Worm (Caenorhabditis elegans) whole organism, L4 larva: ENCODE results near the gene tsen-2.

Source experiments
- F10B5.3 ChIP-seq: sonication (generic microtip); optimal IDR thresholded peaks from 2 replicates; lab custom pipeline; 2016; ENCODE audit warnings: mild to moderate bottlenecking, missing genetic modification characterization, missing compliant biosample characterization
- F26F4.8 ChIP-seq: fragments of 200-800 bp; sonication (Bioruptor generic); conservative IDR thresholded peaks from 2 replicates; pipeline ENCODE4 v1.3.6; 2022; ENCODE audit warnings: missing genetic modification characterization, missing compliant biosample characterization
- F37D6.2 ChIP-seq: sonication (generic microtip); optimal IDR thresholded peaks from 2 replicates; lab custom pipeline; 2016; ENCODE audit warnings: mild to moderate bottlenecking, missing genetic modification characterization, missing compliant biosample characterization
- F44E2.7 ChIP-seq: fragments of 200-800 bp; sonication (Bioruptor generic); IDR thresholded peaks from 2 replicates; pipeline ENCODE4 v2.1.2; 2022; ENCODE audit warnings: missing genetic modification characterization, missing compliant biosample characterization
- R02D3.7 ChIP-seq: fragments of 150-350 bp; sonication (generic microtip); optimal IDR thresholded peaks from 3 replicates; lab custom pipeline; 2014; ENCODE audit warnings: missing biosample characterization, missing genetic modification characterization
- T20F7.1 ChIP-seq: fragments of 200-800 bp; sonication (Bioruptor generic); optimal IDR thresholded peaks from 2 replicates; lab custom pipeline; 2018; ENCODE audit warnings: mild to moderate bottlenecking, missing genetic modification characterization, missing compliant biosample characterization
- T26A8.4 ChIP-seq: fragments of 200-800 bp; sonication (Bioruptor generic); IDR thresholded peaks from 2 replicates; pipeline ENCODE4 v1.3.6; 2022; ENCODE audit warnings: missing genetic modification characterization, missing compliant biosample characterization
- Y5F2A.4 ChIP-seq: fragments of 200-800 bp; sonication (Bioruptor generic); optimal IDR thresholded peaks from 2 replicates; lab custom pipeline; 2018; ENCODE audit warnings: mild to moderate bottlenecking, missing genetic modification characterization, missing compliant biosample characterization
- ZK337.2 ChIP-seq: fragments of 200-800 bp; sonication (Bioruptor generic); IDR thresholded peaks from 2 replicates; pipeline ENCODE4 v1.3.6; 2022; ENCODE audit warnings: missing genetic modification reagents, missing genetic modification characterization, missing compliant biosample characterization
- aha-1 ChIP-seq: fragments of 150-350 bp; peaks from one replicate; lab custom pipeline; 2014; ENCODE audit warnings: missing biosample characterization, missing genetic modification characterization
- arid-1 ChIP-seq: fragments of 200-800 bp; sonication (Bioruptor generic); conservative IDR thresholded peaks from 2 replicates; pipeline ENCODE4 v1.3.6; 2022; ENCODE audit warnings: missing genetic modification reagents, missing genetic modification characterization, missing compliant biosample characterization
- ceh-44 ChIP-seq: fragments of 200-800 bp; sonication (Bioruptor generic); IDR thresholded peaks from 2 replicates; pipeline ENCODE4 v1.3.6; 2022; ENCODE audit warnings: missing genetic modification reagents, missing genetic modification characterization, missing compliant biosample characterization
- ceh-82 ChIP-seq: sonication (generic microtip); optimal IDR thresholded peaks from 2 replicates; lab custom pipeline; 2017; ENCODE audit warnings: missing biosample characterization, missing genetic modification characterization
- dmd-6 ChIP-seq: fragments of 200-800 bp; sonication (Bioruptor generic); IDR thresholded peaks from 2 replicates; pipeline ENCODE4 v1.3.6; 2022; ENCODE audit warnings: missing genetic modification reagents, missing genetic modification characterization, missing compliant biosample characterization
- dpl-1 ChIP-seq: fragments of 150-350 bp; optimal IDR thresholded peaks from 2 replicates; lab custom pipeline; 2014; ENCODE audit warnings: missing biosample characterization, missing genetic modification reagents, missing genetic modification characterization
- duxl-1 ChIP-seq: sonication (generic microtip); optimal IDR thresholded peaks from 2 replicates; lab custom pipeline; 2016; ENCODE audit warnings: mild to moderate bottlenecking, missing genetic modification characterization, moderate library complexity, missing compliant biosample characterization; ENCODE audit not compliant: poor library complexity
- dve-1 ChIP-seq: sonication (generic microtip); optimal IDR thresholded peaks from 2 replicates; lab custom pipeline; 2017; ENCODE audit warnings: antibody characterized with exemption, mild to moderate bottlenecking, missing genetic modification characterization, missing compliant biosample characterization; ENCODE audit not compliant: insufficient read depth
- egl-27 ChIP-seq: sonication (generic microtip); optimal IDR thresholded peaks from 3 replicates; lab custom pipeline; 2017; ENCODE audit warnings: missing biosample characterization, missing genetic modification reagents, missing genetic modification characterization
- egl-43 ChIP-seq: fragments of 200-800 bp; sonication (Bioruptor generic); IDR thresholded peaks from 2 replicates; pipeline ENCODE4 v1.3.6; 2022; ENCODE audit warnings: missing genetic modification reagents, missing genetic modification characterization, missing compliant biosample characterization
- hif-1 ChIP-seq, 2 experiments: sonication (generic microtip); optimal IDR thresholded peaks; 2 replicates each; lab custom pipeline; 2016 to 2017; ENCODE audit warnings: missing compliant biosample characterization in 2 of 2, missing genetic modification characterization in 2 of 2, missing genetic modification reagents in 2 of 2, missing genotype in 2 of 2, mild to moderate bottlenecking in 1 of 2
- jun-1 ChIP-seq: fragments of 150-350 bp; optimal IDR thresholded peaks from 2 replicates; lab custom pipeline; 2014; ENCODE audit warnings: missing biosample characterization, missing genetic modification reagents, missing genetic modification characterization
- lim-7 ChIP-seq: fragments of 200-800 bp; sonication (Bioruptor generic); IDR thresholded peaks from 2 replicates; pipeline ENCODE4 v1.3.6; 2022; ENCODE audit warnings: missing genetic modification characterization, missing compliant biosample characterization
- lir-3 ChIP-seq: sonication (generic microtip); optimal IDR thresholded peaks from 2 replicates; lab custom pipeline; 2016; ENCODE audit warnings: mild to moderate bottlenecking, missing genetic modification characterization, missing compliant biosample characterization
- mes-2 ChIP-seq: sonication (generic microtip); optimal IDR thresholded peaks from 2 replicates; lab custom pipeline; 2016; ENCODE audit warnings: missing genotype, mild to moderate bottlenecking, missing genetic modification characterization, missing compliant biosample characterization; ENCODE audit not compliant: poor library complexity, severe bottlenecking
- mxl-2 ChIP-seq: fragments of 200-800 bp; sonication (Bioruptor generic); conservative IDR thresholded peaks from 2 replicates; pipeline ENCODE4 v1.3.6; 2022; ENCODE audit warnings: missing genetic modification reagents, missing genetic modification characterization, missing compliant biosample characterization
- mxl-3 ChIP-seq: fragments of 200-800 bp; sonication (Bioruptor generic); optimal IDR thresholded peaks from 2 replicates; lab custom pipeline; 2018; ENCODE audit warnings: mild to moderate bottlenecking, missing genetic modification characterization, missing compliant biosample characterization
- nhr-237 ChIP-seq: sonication (generic microtip); optimal IDR thresholded peaks from 2 replicates; lab custom pipeline; 2017; ENCODE audit warnings: missing biosample characterization, missing genetic modification characterization
- nhr-25 ChIP-seq: sonication (generic microtip); optimal IDR thresholded peaks from 2 replicates; lab custom pipeline; 2017; ENCODE audit warnings: missing genetic modification characterization, mild to moderate bottlenecking, missing compliant biosample characterization, antibody characterized with exemption, moderate library complexity, borderline replicate concordance; ENCODE audit not compliant: insufficient read depth
- nhr-76 ChIP-seq: fragments of 150-350 bp; optimal IDR thresholded peaks from 2 replicates; lab custom pipeline; 2014; ENCODE audit warnings: missing biosample characterization, missing genetic modification characterization
- nhr-77 ChIP-seq: fragments of 150-350 bp; optimal IDR thresholded peaks from 2 replicates; lab custom pipeline; 2014; ENCODE audit warnings: missing biosample characterization, missing genetic modification characterization
- php-3 ChIP-seq: fragments of 200-800 bp; sonication (Bioruptor generic); IDR thresholded peaks from 2 replicates; pipeline ENCODE4 v1.3.6; 2022; ENCODE audit warnings: missing genetic modification reagents, missing genetic modification characterization, missing compliant biosample characterization
- sdz-12 ChIP-seq: fragments of 200-800 bp; sonication (Bioruptor generic); optimal IDR thresholded peaks from 2 replicates; lab custom pipeline; 2018; ENCODE audit warnings: mild to moderate bottlenecking, missing genetic modification characterization, missing compliant biosample characterization
- set-16 ChIP-seq: fragments of 200-800 bp; sonication (Bioruptor generic); IDR thresholded peaks from 2 replicates; pipeline ENCODE4 v1.3.6; 2022; ENCODE audit warnings: missing genetic modification reagents, missing genetic modification characterization, missing compliant biosample characterization
- snpc-1.2 ChIP-seq: fragments of 200-800 bp; sonication (Bioruptor generic); IDR thresholded peaks from 2 replicates; pipeline ENCODE4 v1.3.6; 2022; ENCODE audit warnings: missing genetic modification reagents, missing genetic modification characterization, missing compliant biosample characterization
- tag-97 ChIP-seq: fragments of 200-800 bp; sonication (Bioruptor generic); IDR thresholded peaks from 2 replicates; pipeline ENCODE4 v1.3.6; 2022; ENCODE audit warnings: missing genetic modification characterization, missing compliant biosample characterization
- unc-39 ChIP-seq: sonication (generic microtip); optimal IDR thresholded peaks from 2 replicates; lab custom pipeline; 2017; ENCODE audit warnings: missing biosample characterization, missing genetic modification characterization
- unc-62 ChIP-seq, 3 experiments: fragments of 150-350 bp in 1 of 3; sonication (generic microtip); optimal IDR thresholded peaks in 2 of 3; peaks in 1 of 3; 1 replicate in 1 of 3; 2 replicates in 2 of 3; lab custom pipeline; 2014 to 2017; ENCODE audit warnings: missing biosample characterization in 3 of 3, missing genetic modification characterization in 3 of 3, missing genetic modification reagents in 3 of 3, missing genotype in 1 of 3
- vab-7 ChIP-seq: fragments of 200-800 bp; sonication (Bioruptor generic); IDR thresholded peaks from 2 replicates; pipeline ENCODE4 v1.3.6; 2022; ENCODE audit warnings: missing genetic modification reagents, missing genetic modification characterization, missing compliant biosample characterization
- ztf-7 ChIP-seq: fragments of 150-350 bp; optimal IDR thresholded peaks from 2 replicates; lab custom pipeline; 2014; ENCODE audit warnings: missing biosample characterization, missing genetic modification characterization

Gene tsen-2

ce11 chrIII:11861123-11861522 is 36.9 kb downstream of the tsen-2 start:
- TF ChIP-seq unc-62 (GFP tag; optimal IDR thresholded peaks at IDR 0.05 in 1 of 2; lab: Kevin White, UChicago) (no peak), unc-62 (tag; optimal IDR thresholded peaks at IDR 0.05; lab: Kevin White, UChicago) (no peak), lim-7 (GFP tag; lab: Robert Waterston, UW) (no peak), ZK337.2 (GFP tag; lab: Robert Waterston, UW) (no peak), F44E2.7 (no peak), egl-43 (GFP tag; lab: Robert Waterston, UW) (no peak), snpc-1.2 (no peak), arid-1 (GFP tag; lab: Robert Waterston, UW) (no peak), R02D3.7 (tag; lab: Kevin White, UChicago) (no peak), lir-3 (tag; lab: Kevin White, UChicago) (no peak), mxl-3 (no peak), hif-1 (tag; optimal IDR thresholded peaks at IDR 0.05; lab: Kevin White, UChicago) (no peak), F37D6.2 (tag; lab: Kevin White, UChicago) (no peak), Y5F2A.4 (GFP tag; lab: Kevin White, UChicago) (no peak), ceh-82 (tag; lab: Kevin White, UChicago) (no peak)

ce11 chrIII:11856852-11857251 is 41.2 kb downstream of the tsen-2 start:
- TF ChIP-seq ceh-44 (GFP tag; lab: Robert Waterston, UW) (no peak), sdz-12 (GFP tag; lab: Kevin White, UChicago) (no peak), T26A8.4 (no peak), dve-1 (tag; lab: Kevin White, UChicago) (no peak), nhr-237 (tag; lab: Kevin White, UChicago) (no peak), duxl-1 (tag; lab: Kevin White, UChicago) (no peak), jun-1 (no peak), F10B5.3 (tag; lab: Kevin White, UChicago) (no peak), php-3 (no peak), F26F4.8 (GFP tag; lab: Robert Waterston, UW) (no peak), unc-39 (tag; lab: Kevin White, UChicago) (no peak), dpl-1 (no peak)
- TF ChIP-seq, all 104 proteins: peak for 0

- peak in 1 of 2 experiments; percentile 73 for TF ChIP-seq unc-62 (GFP tag; optimal IDR thresholded peaks at IDR 0.05 in 1 of 2; lab: Kevin White, UChicago)
- no peak for TF ChIP-seq unc-62 (tag; optimal IDR thresholded peaks at IDR 0.05; lab: Kevin White, UChicago)
- TF ChIP-seq ztf-7: no peak
- TF ChIP-seq F44E2.7: no peak
- TF ChIP-seq T20F7.1 (GFP tag; lab: Kevin White, UChicago): no peak
- peak; percentile 48 for TF ChIP-seq set-16 (GFP tag; lab: Robert Waterston, UW)
- TF ChIP-seq tag-97 (GFP tag; lab: Robert Waterston, UW): no peak
Observed at ce11 chrIII:11853533-11853932, 44.5 kb downstream of the tsen-2 start.

- TF ChIP-seq aha-1 (tag; lab: Kevin White, UChicago) (peak; percentile 68), nhr-77 (tag; lab: Kevin White, UChicago) (no peak), mxl-2 (0 out of 2 replicates have a peak, but pooled peaks have one; percentile 10)
Observed at ce11 chrIII:11849590-11849989, 48.5 kb downstream of the tsen-2 start.

- 0 out of 2 replicates have a peak, but pooled peaks have one; percentile 16 for TF ChIP-seq vab-7 (GFP tag; lab: Robert Waterston, UW)
- TF ChIP-seq dmd-6 (GFP tag; lab: Robert Waterston, UW): 0 out of 2 replicates have a peak, but pooled peaks have one; percentile 5
- TF ChIP-seq set-16 (GFP tag; lab: Robert Waterston, UW): 0 out of 2 replicates have a peak, but pooled peaks have one; percentile 19
- TF ChIP-seq nhr-25: no peak
- TF ChIP-seq mxl-3: no peak
- TF ChIP-seq sdz-12 (GFP tag; lab: Kevin White, UChicago): no peak
- TF ChIP-seq egl-43 (GFP tag; lab: Robert Waterston, UW): no peak
- no peak for TF ChIP-seq egl-27
- TF ChIP-seq nhr-76 (tag; lab: Kevin White, UChicago): no peak
- peak; percentile 47 for TF ChIP-seq mes-2 (tag; lab: Kevin White, UChicago)
Observed at ce11 chrIII:11848317-11848716, 49.8 kb downstream of the tsen-2 start.
